Fruit fly (Drosophila melanogaster) whole organism, embryonic: ENCODE measurements around the gene Dbp21E2.
A peak's percentile ranks its signal among the peaks of the same experiment; 100 is the strongest.

ENCODE experiments used
- Asciz ChIP-seq: fragments of 200-800 bp; sonication (Bioruptor generic); optimal IDR thresholded peaks from 2 replicates; lab custom pipeline; 2017; ENCODE audit warnings: missing biosample characterization, mild to moderate bottlenecking, missing genetic modification characterization, missing genetic modification reagents
- Blimp-1 ChIP-seq: fragments of 200-800 bp; sonication (Bioruptor generic); optimal IDR thresholded peaks from 3 replicates; lab custom pipeline; 2018; ENCODE audit warnings: missing biosample characterization, missing genetic modification characterization, mild to moderate bottlenecking, moderate library complexity, missing genetic modification reagents
- C15 ChIP-seq: fragments of 200-800 bp; sonication (Bioruptor generic); IDR thresholded peaks from 3 replicates; pipeline ENCODE4 v1.3.6; 2022; ENCODE audit warnings: missing biosample characterization, missing genetic modification characterization
- CG11560 ChIP-seq: fragments of 200-800 bp; sonication (Bioruptor generic); IDR thresholded peaks from 3 replicates; pipeline ENCODE4 v1.3.6; 2022; ENCODE audit warnings: missing biosample characterization, missing genetic modification characterization
- CG13296 ChIP-seq: fragments of 200-800 bp; sonication (Bioruptor generic); optimal IDR thresholded peaks from 3 replicates; lab custom pipeline; 2018; ENCODE audit warnings: missing biosample characterization, mild to moderate bottlenecking, missing genetic modification characterization
- CG1529 ChIP-seq: fragments of 200-800 bp; sonication (Bioruptor generic); optimal IDR thresholded peaks from 3 replicates; lab custom pipeline; 2018; ENCODE audit warnings: missing biosample characterization, missing genetic modification characterization
- CG15601 ChIP-seq: fragments of 200-800 bp; sonication (Bioruptor generic); optimal IDR thresholded peaks from 3 replicates; lab custom pipeline; 2019; ENCODE audit warnings: missing biosample characterization, mild to moderate bottlenecking, missing genetic modification characterization, moderate library complexity
- CG16863 ChIP-seq: fragments of 200-800 bp; sonication (Bioruptor generic); optimal IDR thresholded peaks from 3 replicates; lab custom pipeline; 2016; ENCODE audit warnings: missing biosample characterization, missing genetic modification characterization
- CG17385 ChIP-seq: fragments of 200-800 bp; sonication (Bioruptor generic); optimal IDR thresholded peaks from 3 replicates; lab custom pipeline; 2018; ENCODE audit warnings: missing biosample characterization, mild to moderate bottlenecking, missing genetic modification characterization
- CG18262 ChIP-seq: fragments of 200-800 bp; optimal IDR thresholded peaks from 3 replicates; lab custom pipeline; 2019; ENCODE audit warnings: missing biosample characterization, mild to moderate bottlenecking, missing genetic modification characterization, moderate library complexity
- CG2678 ChIP-seq: fragments of 200-800 bp; sonication (Bioruptor generic); optimal IDR thresholded peaks from 3 replicates; lab custom pipeline; 2019; ENCODE audit warnings: missing biosample characterization, mild to moderate bottlenecking, missing genetic modification characterization, moderate library complexity
- CG3281 ChIP-seq: fragments of 200-800 bp; sonication (Bioruptor generic); optimal IDR thresholded peaks from 3 replicates; lab custom pipeline; 2017; ENCODE audit warnings: missing biosample characterization, mild to moderate bottlenecking, missing genetic modification characterization
- CG42726 ChIP-seq: fragments of 200-800 bp; sonication (Bioruptor generic); IDR thresholded peaks from 2 replicates; pipeline ENCODE4 v1.3.6; 2022; ENCODE audit warnings: missing biosample characterization, missing genetic modification characterization; ENCODE audit not compliant: partially characterized antibody
- CG5245 ChIP-seq: fragments of 200-800 bp; sonication (Bioruptor generic); optimal IDR thresholded peaks from 3 replicates; lab custom pipeline; 2016; ENCODE audit warnings: missing biosample characterization, missing genetic modification characterization
- CG7745 ChIP-seq: fragments of 200-800 bp; sonication (Bioruptor generic); optimal IDR thresholded peaks from 2 replicates; lab custom pipeline; 2018; ENCODE audit warnings: missing biosample characterization, mild to moderate bottlenecking, missing genetic modification characterization, moderate library complexity
- CG7786 ChIP-seq: fragments of 200-800 bp; sonication (Bioruptor generic); optimal IDR thresholded peaks from 2 replicates; lab custom pipeline; 2016; ENCODE audit warnings: missing biosample characterization, missing genetic modification characterization
- CG8944 ChIP-seq: fragments of 200-800 bp; sonication (Bioruptor generic); optimal IDR thresholded peaks from 3 replicates; lab custom pipeline; 2016; ENCODE audit warnings: missing biosample characterization, missing genetic modification characterization
- CoRest ChIP-seq: fragments of 200-800 bp; sonication (Bioruptor generic); optimal IDR thresholded peaks from 3 replicates; lab custom pipeline; 2018; ENCODE audit warnings: missing biosample characterization, mild to moderate bottlenecking, missing genetic modification characterization, moderate library complexity
- D19B ChIP-seq: fragments of 200-800 bp; sonication (Bioruptor generic); optimal IDR thresholded peaks from 2 replicates; lab custom pipeline; 2017; ENCODE audit warnings: missing biosample characterization, mild to moderate bottlenecking, missing genetic modification characterization
- Doc2 ChIP-seq: fragments of 200-800 bp; sonication (Bioruptor generic); IDR thresholded peaks from 2 replicates; pipeline ENCODE4 v1.3.6; 2022; ENCODE audit warnings: missing biosample characterization, missing genetic modification characterization
- E2f2 ChIP-seq: fragments of 200-800 bp; sonication (Bioruptor generic); IDR thresholded peaks from 2 replicates; pipeline ENCODE4 v1.3.6; 2022; ENCODE audit warnings: missing biosample characterization, missing genetic modification characterization
- Fer3 ChIP-seq: fragments of 200-800 bp; sonication (Bioruptor generic); optimal IDR thresholded peaks from 2 replicates; lab custom pipeline; 2018; ENCODE audit warnings: missing biosample characterization, mild to moderate bottlenecking, missing genetic modification characterization, moderate library complexity
- Hand ChIP-seq: fragments of 200-800 bp; sonication (Bioruptor generic); optimal IDR thresholded peaks from 2 replicates; lab custom pipeline; 2017; ENCODE audit warnings: mild to moderate bottlenecking, missing biosample characterization, missing genetic modification reagents, missing genetic modification characterization
- Hey ChIP-seq: fragments of 200-800 bp; sonication (Bioruptor generic); optimal IDR thresholded peaks from 3 replicates; lab custom pipeline; 2018; ENCODE audit warnings: missing biosample characterization, mild to moderate bottlenecking, missing genetic modification characterization
- Hr3 ChIP-seq: fragments of 200-800 bp; sonication (Bioruptor generic); optimal IDR thresholded peaks from 3 replicates; lab custom pipeline; 2016; ENCODE audit warnings: missing biosample characterization, missing genetic modification characterization
- Mrtf ChIP-seq: fragments of 200-800 bp; sonication (Bioruptor generic); IDR thresholded peaks from 3 replicates; pipeline ENCODE4 v1.3.6; 2022; ENCODE audit warnings: missing biosample characterization, missing genetic modification characterization
- NK7.1 ChIP-seq: fragments of 200-800 bp; sonication (Bioruptor generic); optimal IDR thresholded peaks from 3 replicates; lab custom pipeline; 2016; ENCODE audit warnings: missing biosample characterization, missing genetic modification characterization
- Sin3A ChIP-seq: fragments of >200 bp; optimal IDR thresholded peaks from 2 replicates; lab custom pipeline; 2018
- Sry-δ ChIP-seq: fragments of 200-800 bp; sonication (Bioruptor generic); optimal IDR thresholded peaks from 2 replicates; lab custom pipeline; 2016; ENCODE audit warnings: missing biosample characterization, missing genetic modification characterization
- az2 ChIP-seq: fragments of 200-800 bp; sonication (Bioruptor generic); optimal IDR thresholded peaks from 3 replicates; lab custom pipeline; 2016; ENCODE audit warnings: missing biosample characterization, missing genetic modification characterization
- bab2 ChIP-seq: fragments of 200-800 bp; sonication (Bioruptor generic); optimal IDR thresholded peaks from 2 replicates; lab custom pipeline; 2016; ENCODE audit warnings: missing biosample characterization, missing genetic modification characterization
- bigmax ChIP-seq: fragments of 200-800 bp; sonication (Bioruptor generic); optimal IDR thresholded peaks from 2 replicates; lab custom pipeline; 2018; ENCODE audit warnings: missing biosample characterization, mild to moderate bottlenecking, missing genetic modification characterization
- corto ChIP-seq: fragments of 200-800 bp; sonication (Bioruptor generic); optimal IDR thresholded peaks from 2 replicates; lab custom pipeline; 2016; ENCODE audit warnings: missing biosample characterization, mild to moderate bottlenecking, missing genetic modification characterization, moderate library complexity
- crc ChIP-seq: fragments of 200-800 bp; sonication (Bioruptor generic); optimal IDR thresholded peaks from 2 replicates; lab custom pipeline; 2016; ENCODE audit warnings: missing biosample characterization, missing genetic modification characterization
- dmrt11E ChIP-seq: fragments of 200-800 bp; sonication (Bioruptor generic); optimal IDR thresholded peaks from 3 replicates; lab custom pipeline; 2018; ENCODE audit warnings: missing biosample characterization, mild to moderate bottlenecking, missing genetic modification characterization, moderate library complexity
- dpn ChIP-seq, 2 experiments: fragments of 200-800 bp; sonication (Bioruptor generic); optimal IDR thresholded peaks; 3 replicates each; lab custom pipeline; 2016; ENCODE audit warnings: missing biosample characterization in 2 of 2, missing genetic modification characterization in 2 of 2
- exex ChIP-seq: fragments of 200-800 bp; sonication (Bioruptor generic); optimal IDR thresholded peaks from 4 replicates; lab custom pipeline; 2018; ENCODE audit warnings: missing biosample characterization, mild to moderate bottlenecking, missing genetic modification characterization, moderate library complexity
- fru ChIP-seq: fragments of >200 bp; optimal IDR thresholded peaks from 2 replicates; lab custom pipeline; 2017
- gce ChIP-seq: fragments of 200-800 bp; sonication (Bioruptor generic); IDR thresholded peaks from 3 replicates; pipeline ENCODE4 v1.3.6; 2022; ENCODE audit warnings: missing biosample characterization, missing genetic modification characterization
- gcm2 ChIP-seq: fragments of 200-800 bp; sonication (Bioruptor generic); optimal IDR thresholded peaks from 2 replicates; lab custom pipeline; 2016; ENCODE audit warnings: missing biosample characterization, missing genetic modification characterization
- gsb-n ChIP-seq: fragments of 200-800 bp; sonication (Bioruptor generic); optimal IDR thresholded peaks from 3 replicates; lab custom pipeline; 2018; ENCODE audit warnings: missing biosample characterization, mild to moderate bottlenecking, missing genetic modification characterization
- ham ChIP-seq: fragments of 200-800 bp; sonication (Bioruptor generic); IDR thresholded peaks from 2 replicates; pipeline ENCODE4 v1.3.6; 2022; ENCODE audit warnings: missing biosample characterization, missing genetic modification characterization
- hbn ChIP-seq: fragments of 200-800 bp; sonication (Bioruptor generic); IDR thresholded peaks from 2 replicates; pipeline ENCODE4 v1.3.6; 2022; ENCODE audit warnings: missing biosample characterization, missing genetic modification characterization; ENCODE audit not compliant: partially characterized antibody
- ken ChIP-seq: fragments of 200-800 bp; sonication (Bioruptor generic); IDR thresholded peaks from 3 replicates; pipeline ENCODE4 v1.3.6; 2022; ENCODE audit warnings: missing biosample characterization, missing genetic modification characterization
- lbe ChIP-seq: fragments of 200-800 bp; sonication (Bioruptor generic); optimal IDR thresholded peaks from 2 replicates; lab custom pipeline; 2016; ENCODE audit warnings: missing biosample characterization, mild to moderate bottlenecking, missing genetic modification characterization
- phol ChIP-seq: fragments of 200-800 bp; sonication (Bioruptor generic); optimal IDR thresholded peaks from 3 replicates; lab custom pipeline; 2018; ENCODE audit warnings: missing biosample characterization, mild to moderate bottlenecking, missing genetic modification characterization, moderate library complexity
- schlank ChIP-seq: fragments of 200-800 bp; sonication (Bioruptor generic); optimal IDR thresholded peaks from 2 replicates; lab custom pipeline; 2018; ENCODE audit warnings: missing biosample characterization, mild to moderate bottlenecking, missing genetic modification characterization
- seq ChIP-seq: fragments of 200-800 bp; sonication (Bioruptor generic); IDR thresholded peaks from 2 replicates; pipeline ENCODE4 v1.3.6; 2022; ENCODE audit warnings: missing biosample characterization, missing genetic modification characterization
- tll ChIP-seq, 2 experiments: fragments of 200-800 bp in 1 of 2; fragments of >200 bp in 1 of 2; sonication (Bioruptor generic) in 1 of 2; optimal IDR thresholded peaks; 2 replicates each; lab custom pipeline; 2017 to 2019; ENCODE audit warnings: missing biosample characterization in 2 of 2, missing genetic modification characterization in 2 of 2, mild to moderate bottlenecking in 1 of 2, moderate library complexity in 1 of 2
- tna ChIP-seq: fragments of 200-800 bp; sonication (Bioruptor generic); IDR thresholded peaks from 2 replicates; pipeline ENCODE4 v1.3.6; 2022; ENCODE audit warnings: missing biosample characterization, missing genetic modification characterization; ENCODE audit not compliant: partially characterized antibody
- unpg ChIP-seq: fragments of 200-800 bp; sonication (Bioruptor generic); optimal IDR thresholded peaks from 3 replicates; lab custom pipeline; 2018; ENCODE audit warnings: missing biosample characterization, mild to moderate bottlenecking, missing genetic modification characterization, moderate library complexity

Dbp21E2 gene

dm6 chr2L:850727-851257 lies 39.4 kb downstream of the Dbp21E2 start, which contains the start of gene drongo (continued):
- TF ChIP-seq CG11560 (tag; lab: Robert Waterston, UW) (peak; percentile 87), CG7786 (GFP tag; lab: Kevin White, UChicago) (no peak), Hand (GFP tag; lab: Kevin White, UChicago) (peak; percentile 61), CG17385 (GFP tag; lab: Kevin White, UChicago) (peak; percentile 60), CG18262 (peak; percentile 9), bab2 (GFP tag; lab: Kevin White, UChicago) (peak; percentile 27), CG3281 (peak; percentile 41), D19B (GFP tag; lab: Kevin White, UChicago) (no peak), fru (lab: Kevin White, UChicago) (no peak), CG16863 (GFP tag; lab: Kevin White, UChicago) (no peak), gsb-n (tag; lab: Kevin White, UChicago) (peak; percentile 39), corto (no peak), CG1529 (GFP tag; lab: Kevin White, UChicago) (peak; percentile 16), dpn (GFP tag; optimal IDR thresholded peaks at IDR 0.05; lab: Kevin White, UChicago) (peak in 1 of 2 experiments; percentile 44), bigmax (GFP tag; lab: Kevin White, UChicago) (no peak), Blimp-1 (GFP tag; lab: Kevin White, UChicago) (no peak), Sin3A (lab: Kevin White, UChicago) (peak; percentile 37), seq (GFP tag; lab: Robert Waterston, UW) (no peak), schlank (tag; lab: Kevin White, UChicago) (no peak), Hr3 (GFP tag; lab: Kevin White, UChicago) (no peak), lbe (no peak), ham (GFP tag; lab: Robert Waterston, UW) (no peak), Fer3 (tag; lab: Kevin White, UChicago) (peak; percentile 23), az2 (no peak), gce (GFP tag; lab: Robert Waterston, UW) (no peak), CG13296 (GFP tag; lab: Kevin White, UChicago) (peak; percentile 48), CG15601 (tag; lab: Kevin White, UChicago) (peak; percentile 68), C15 (no peak), phol (tag; lab: Kevin White, UChicago) (peak; percentile 37), hbn (GFP tag; lab: Robert Waterston, UW) (peak; percentile 25; the same call in 1 of the 2 replicates), exex (tag; lab: Kevin White, UChicago) (no peak), Asciz (GFP tag; lab: Kevin White, UChicago) (peak; percentile 1), CG7745 (tag; lab: Kevin White, UChicago) (no peak), NK7.1 (no peak), Sry-δ (peak; percentile 61), tll (GFP tag; optimal IDR thresholded peaks at IDR 0.05; lab: Kevin White, UChicago) (no peak), CG8944 (GFP tag; lab: Kevin White, UChicago) (no peak), Doc2 (GFP tag; lab: Robert Waterston, UW) (no peak), CoRest (tag; lab: Kevin White, UChicago) (peak; percentile 23), CG42726 (GFP tag; lab: Robert Waterston, UW) (peak; percentile 83), Mrtf (GFP tag; lab: Robert Waterston, UW) (no peak), CG5245 (GFP tag; lab: Kevin White, UChicago) (no peak), unpg (no peak), CG2678 (tag; lab: Kevin White, UChicago) (peak; percentile 15), ken (GFP tag; lab: Robert Waterston, UW) (peak; percentile 59; the same call in 1 of the 3 replicates), Hey (tag; lab: Kevin White, UChicago) (no peak), dmrt11E (tag; lab: Kevin White, UChicago) (no peak), E2f2 (peak; percentile 97), crc (GFP tag; lab: Kevin White, UChicago) (no peak), gcm2 (no peak), tna (GFP tag; lab: Robert Waterston, UW) (peak; percentile 50; the same call in 1 of the 2 replicates)
